Worm (Caenorhabditis elegans) whole organism, L4/young adult: Measurements from ENCODE around the gene ula-1.

Experiments used
- dao-5 ChIP-seq: sonication (generic microtip); optimal IDR thresholded peaks from 2 replicates; lab custom pipeline; 2016; ENCODE audit warnings: missing genotype, missing genetic modification characterization, moderate library complexity, missing compliant biosample characterization
- him-1 ChIP-seq: sonication (generic microtip); optimal IDR thresholded peaks from 2 replicates; lab custom pipeline; 2016; ENCODE audit warnings: missing genotype, missing genetic modification reagents, missing genetic modification characterization, missing compliant biosample characterization

ce11 chrIII:4875663-4876062 lies 44.5 kb downstream of the ula-1 start:
- TF ChIP-seq dao-5 (tag; lab: Kevin White, UChicago) (no peak), him-1 (no peak)
